Worm (Caenorhabditis elegans): ENCODE data around the gene pals-38.
A peak's percentile ranks its signal among the peaks of the same experiment; 100 is the strongest.

Gene pals-38

ce11 chrV:12475360-12475759 is 28.6 kb upstream of the pals-38 start:
- TF ChIP-seq ztf-4 (tag; optimal IDR thresholded peaks at IDR 0.05) (no peak), nhr-19 (GFP tag; conservative IDR thresholded peaks at IDR 0.05) (no peak), C04F5.9 (tag; optimal IDR thresholded peaks at IDR 0.05) (no peak), blmp-1 (tag; optimal IDR thresholded peaks at IDR 0.05) (no peak), elt-2 (tag; optimal IDR thresholded peaks at IDR 0.05) (peak; percentile 74), lin-35 (GFP tag; optimal IDR thresholded peaks at IDR 0.05) (peak in 1 of 2 experiments; percentile 13)

ce11 chrV:12470324-12470723 is 23.5 kb upstream of the pals-38 start:
- TF ChIP-seq nhr-71 (tag; optimal IDR thresholded peaks at IDR 0.05) (no peak), lin-13 (GFP tag; optimal IDR thresholded peaks at IDR 0.05) (no peak), C16A3.4 (tag; optimal IDR thresholded peaks at IDR 0.05) (no peak), mef-2 (tag; optimal IDR thresholded peaks at IDR 0.05) (no peak), hlh-17 (GFP tag; optimal IDR thresholded peaks at IDR 0.05; ENCODE audit: borderline replicate concordance) (no peak), ces-1 (GFP tag; optimal IDR thresholded peaks at IDR 0.05) (no peak), ama-1 (optimal IDR thresholded peaks at IDR 0.05) (no peak), ztf-4 (tag; optimal IDR thresholded peaks at IDR 0.05) (no peak), tlp-1 (tag; optimal IDR thresholded peaks at IDR 0.05) (no peak), unc-86 (tag; optimal IDR thresholded peaks at IDR 0.05) (no peak), dpl-1 (GFP tag; optimal IDR thresholded peaks at IDR 0.05) (no peak), hlh-4 (tag; optimal IDR thresholded peaks at IDR 0.05) (no peak), mdl-1 (tag; optimal IDR thresholded peaks at IDR 0.05) (no peak), efl-3 (GFP tag; optimal IDR thresholded peaks at IDR 0.05) (no peak), hpl-2 (GFP tag; optimal IDR thresholded peaks at IDR 0.05) (no peak)

- TF ChIP-seq nhr-71 (tag; optimal IDR thresholded peaks at IDR 0.05) (no peak), nhr-85 (tag) (no peak), ama-1 (optimal IDR thresholded peaks at IDR 0.05) (no peak), skn-1 (tag; optimal IDR thresholded peaks at IDR 0.05) (no peak), lin-39 (tag; optimal IDR thresholded peaks at IDR 0.05) (no peak), unc-98 (GFP tag; IDR thresholded peaks at IDR 0.05) (no peak)
These were observed 21.6 kb upstream of the pals-38 start, which contains the start of gene F28C1.3 for ce11 chrV:12468363-12468762. F28C1.3 (plus strand) TSS chrV:12468663.

- TF ChIP-seq hlh-4 (tag; optimal IDR thresholded peaks at IDR 0.05), result no peak
- peak in 1 of 2 experiments; percentile 19 for TF ChIP-seq lin-35 (GFP tag; optimal IDR thresholded peaks at IDR 0.05)
- no peak for TF ChIP-seq C04F5.9 (tag; optimal IDR thresholded peaks at IDR 0.05)
- peak; percentile 29 for TF ChIP-seq pqm-1 (tag; optimal IDR thresholded peaks at IDR 0.05)
- no peak for TF ChIP-seq fos-1 (tag; optimal IDR thresholded peaks at IDR 0.05)
- no peak for TF ChIP-seq lin-39 (tag; optimal IDR thresholded peaks at IDR 0.05)
- peak; percentile 26 for TF ChIP-seq lin-14 (GFP tag; optimal IDR thresholded peaks at IDR 0.05)
- TF ChIP-seq nhr-85 (tag), result no peak
- no peak for TF ChIP-seq skn-1 (tag; optimal IDR thresholded peaks at IDR 0.05)
- TF ChIP-seq ceh-90 (tag; optimal IDR thresholded peaks at IDR 0.05), result no peak
- no peak for TF ChIP-seq egl-27 (tag; optimal IDR thresholded peaks at IDR 0.05)
- TF ChIP-seq elt-2 (tag; optimal IDR thresholded peaks at IDR 0.05), result peak; percentile 67
- TF ChIP-seq nhr-20 (tag; optimal IDR thresholded peaks at IDR 0.05), result peak; percentile 8
- TF ChIP-seq pax-3 (tag; optimal IDR thresholded peaks at IDR 0.05), result peak; percentile 5
- TF ChIP-seq ztf-4 (tag; optimal IDR thresholded peaks at IDR 0.05), result no peak
- TF ChIP-seq elt-3 (tag; optimal IDR thresholded peaks at IDR 0.05), result no peak
These were observed 21.0 kb upstream of the pals-38 start for ce11 chrV:12467755-12468154.

- peak; percentile 20 for TF ChIP-seq lin-14 (GFP tag; optimal IDR thresholded peaks at IDR 0.05)
- no peak for TF ChIP-seq mef-2 (tag; optimal IDR thresholded peaks at IDR 0.05)
These were observed 19.9 kb upstream of the pals-38 start for ce11 chrV:12466653-12467052.

ce11 chrV:12465399-12465798 is 18.6 kb upstream of the pals-38 start:
- TF ChIP-seq skn-1 (tag; optimal IDR thresholded peaks at IDR 0.05) (peak; percentile 45), vab-15 (tag; optimal IDR thresholded peaks at IDR 0.05) (no peak), lin-14 (GFP tag; optimal IDR thresholded peaks at IDR 0.05) (peak; percentile 99), nhr-71 (tag; optimal IDR thresholded peaks at IDR 0.05) (peak; percentile 94), nhr-47 (tag; optimal IDR thresholded peaks at IDR 0.05) (peak; percentile 88), lin-13 (GFP tag; optimal IDR thresholded peaks at IDR 0.05) (peak; percentile 51), pag-3 (tag; optimal IDR thresholded peaks at IDR 0.05; ENCODE audit: borderline replicate concordance, insufficient read depth) (no peak), aly-2 (tag; optimal IDR thresholded peaks at IDR 0.05) (peak; percentile 46), ceh-82 (tag; optimal IDR thresholded peaks at IDR 0.05) (peak; percentile 34 to 62 (median 57)), mab-9 (GFP tag; IDR thresholded peaks at IDR 0.05) (no peak), hlh-4 (tag; optimal IDR thresholded peaks at IDR 0.05) (no peak), hlh-17 (GFP tag; optimal IDR thresholded peaks at IDR 0.05; ENCODE audit: borderline replicate concordance) (no peak), mef-2 (tag; optimal IDR thresholded peaks at IDR 0.05) (peak; percentile 41), dpl-1 (GFP tag; optimal IDR thresholded peaks at IDR 0.05) (peak; percentile 53 to 72 (median 64)), xbp-1 (tag; optimal IDR thresholded peaks at IDR 0.05) (peak; percentile 76), fkh-4 (tag; optimal IDR thresholded peaks at IDR 0.05; ENCODE audit: borderline replicate concordance) (no peak), mep-1 (tag; optimal IDR thresholded peaks at IDR 0.05) (peak; percentile 77), unc-86 (tag; optimal IDR thresholded peaks at IDR 0.05) (peak; percentile 88), ceh-90 (tag; optimal IDR thresholded peaks at IDR 0.05) (no peak)
